Fruit fly (Drosophila melanogaster): ENCODE results near the gene CG31106.

CG31106 gene

DNA sequence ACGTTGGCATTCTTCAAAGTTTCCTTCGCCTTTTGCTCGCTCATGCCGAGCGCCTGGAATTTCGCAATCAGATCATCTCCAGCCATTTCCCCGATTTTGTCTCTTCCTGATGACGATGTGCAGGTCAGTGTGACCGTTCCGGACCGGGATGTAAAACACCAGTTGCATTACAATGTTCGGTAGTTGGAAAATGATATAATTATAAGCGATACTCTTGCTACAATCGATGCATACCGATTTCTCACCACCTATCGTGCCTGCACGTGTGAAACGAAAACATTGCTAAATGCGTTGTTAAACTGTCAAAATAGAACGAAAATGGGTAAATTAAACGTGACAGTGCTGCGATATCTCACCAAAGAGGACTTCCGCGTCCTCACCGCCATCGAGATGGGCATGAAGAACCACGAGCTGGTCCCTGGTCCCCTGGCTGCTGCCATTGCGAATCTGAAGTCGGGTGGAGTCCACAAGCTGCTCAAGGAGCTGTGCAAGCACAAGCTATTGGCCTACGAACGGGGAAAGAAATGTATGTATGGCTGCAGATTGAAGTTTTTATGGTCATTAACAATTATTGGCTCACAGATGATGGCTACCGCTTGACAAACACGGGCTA, 49.6 kb downstream of the CG31106 start, which contains the start of the genes GlnRS and RIOK2 (continued):
- peak; percentile 94 for TF ChIP-seq CG1603 (tag; optimal IDR thresholded peaks at IDR 0.05)
- TF ChIP-seq tna (GFP tag; IDR thresholded peaks at IDR 0.05; ENCODE audit: partially characterized antibody): peak; percentile 92
- peak; percentile 88 for TF ChIP-seq Dref (GFP tag; IDR thresholded peaks at IDR 0.05)
- peak; percentile 31 for TF ChIP-seq CG12391 (tag; optimal IDR thresholded peaks at IDR 0.05)
- peak; percentile 49; the same call in 1 of the 2 replicates for TF ChIP-seq CG9932 (GFP tag; IDR thresholded peaks at IDR 0.05)
- TF ChIP-seq gcm2 (GFP tag; optimal IDR thresholded peaks at IDR 0.05): no peak
- TF ChIP-seq Med (GFP tag): peak; percentile 78
- TF ChIP-seq E2f2 (GFP tag; IDR thresholded peaks at IDR 0.05): no peak
- no peak for TF ChIP-seq Atf-2 (GFP tag; optimal IDR thresholded peaks at IDR 0.05)
- TF ChIP-seq lbe (GFP tag; optimal IDR thresholded peaks at IDR 0.05): no peak
- TF ChIP-seq CG30020 (tag; optimal IDR thresholded peaks at IDR 0.05): peak; percentile 94
- TF ChIP-seq fu2 (GFP tag; optimal IDR thresholded peaks at IDR 0.05): no peak
- TF ChIP-seq CG1529 (GFP tag; optimal IDR thresholded peaks at IDR 0.05): no peak
- TF ChIP-seq ewg (GFP tag; optimal IDR thresholded peaks at IDR 0.05): no peak
- no peak for TF ChIP-seq CG16815 (GFP tag; optimal IDR thresholded peaks at IDR 0.05)
- TF ChIP-seq ato (GFP tag; IDR thresholded peaks at IDR 0.05; ENCODE audit: partially characterized antibody): peak; percentile 90
- TF ChIP-seq vnd (GFP tag; IDR thresholded peaks at IDR 0.05; ENCODE audit: partially characterized antibody): peak; percentile 92
- TF ChIP-seq CG10321 (GFP tag; IDR thresholded peaks at IDR 0.05): no peak
- no peak for TF ChIP-seq dmrt99B (tag; optimal IDR thresholded peaks at IDR 0.05)
- no peak for TF ChIP-seq CG30431 (GFP tag; optimal IDR thresholded peaks at IDR 0.05)
- no peak for TF ChIP-seq CG10959 (GFP tag; IDR thresholded peaks at IDR 0.05)
- no peak for TF ChIP-seq sr (GFP tag; IDR thresholded peaks at IDR 0.05)
- TF ChIP-seq Dfd (GFP tag; optimal IDR thresholded peaks at IDR 0.05): peak in 1 of 2 experiments; percentile 79
- TF ChIP-seq mirr (GFP tag; optimal IDR thresholded peaks at IDR 0.05): peak; percentile 6
- no peak for TF ChIP-seq ro (GFP tag; IDR thresholded peaks at IDR 0.05)

DNA sequence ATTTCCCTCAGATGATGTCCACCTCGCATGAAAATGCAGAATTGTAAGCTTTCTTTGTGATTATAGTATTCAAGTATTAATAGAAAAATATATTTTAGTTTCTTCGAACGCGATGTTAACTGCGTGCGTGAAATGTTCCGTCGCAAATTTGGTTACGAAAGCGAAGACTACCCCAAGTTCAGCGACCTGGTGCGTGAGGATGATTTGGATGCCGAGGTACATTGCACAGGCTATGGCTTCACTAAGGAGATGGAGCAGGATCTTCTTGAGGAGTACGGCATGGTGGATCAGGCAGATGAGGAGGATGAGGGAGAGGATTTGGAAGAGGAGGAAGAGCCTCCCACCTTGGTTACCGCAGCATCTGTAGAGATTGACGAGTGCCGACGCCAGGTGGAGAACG, 50.7 kb downstream of the CG31106 start:
- TF ChIP-seq rib (GFP tag; IDR thresholded peaks at IDR 0.05) (no peak), CG32532 (GFP tag; IDR thresholded peaks at IDR 0.05) (no peak), Ets65A (GFP tag) (peak; percentile 92)

Measured in whole organism, embryonic.